Worm (Caenorhabditis elegans): ENCODE results near the gene F22B5.4.

DNA sequence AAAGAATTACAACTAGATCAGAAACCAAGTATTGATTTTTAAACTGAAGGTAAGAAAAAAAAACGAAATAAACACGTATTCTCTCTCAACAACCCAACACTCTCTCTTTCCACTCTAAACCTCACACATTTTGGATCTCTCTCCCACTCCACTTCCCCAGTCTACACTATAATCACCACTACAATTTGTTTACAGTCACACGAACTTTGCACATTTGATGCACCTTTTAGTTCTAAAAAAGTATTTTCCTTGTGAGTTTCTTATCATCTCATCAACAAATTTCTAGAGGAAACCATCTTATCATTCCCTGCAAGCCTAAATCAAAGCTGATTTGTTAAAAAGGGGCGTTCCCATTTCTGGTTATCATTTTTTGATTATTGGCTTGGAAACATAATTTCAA, 35.0 kb downstream of the F22B5.4 start:
- no peak for TF ChIP-seq elt-3 (tag; optimal IDR thresholded peaks at IDR 0.05)
- no peak for TF ChIP-seq unc-62 (GFP tag; optimal IDR thresholded peaks at IDR 0.05)

Measured in whole organism, mixed stage, embryonic.